Fruit fly (Drosophila melanogaster) whole organism, embryonic: ENCODE data around the gene Ykt6.

Source experiments
- Adf1 ChIP-seq: fragments of 200-800 bp; sonication (Bioruptor generic); IDR thresholded peaks from 2 replicates; pipeline ENCODE4 v1.3.6; 2022; ENCODE audit warnings: missing biosample characterization, missing genetic modification characterization
- CG10959 ChIP-seq: fragments of 200-800 bp; sonication (Bioruptor generic); IDR thresholded peaks from 2 replicates; pipeline ENCODE4 v1.3.6; 2022; ENCODE audit warnings: missing biosample characterization, missing genetic modification characterization
- CG11456 ChIP-seq: fragments of 200-800 bp; sonication (Bioruptor generic); IDR thresholded peaks from 3 replicates; pipeline ENCODE4 v1.3.6; 2022; ENCODE audit warnings: missing biosample characterization, missing genetic modification characterization
- CG1602 ChIP-seq: fragments of 200-800 bp; sonication (Bioruptor generic); optimal IDR thresholded peaks from 3 replicates; lab custom pipeline; 2016; ENCODE audit warnings: missing biosample characterization, missing genetic modification characterization
- CG17328 ChIP-seq: fragments of 200-800 bp; sonication (Bioruptor generic); IDR thresholded peaks from 2 replicates; pipeline ENCODE4 v1.3.6; 2022; ENCODE audit warnings: missing biosample characterization, missing genetic modification characterization
- CG17361 ChIP-seq: fragments of 200-800 bp; sonication (Bioruptor generic); IDR thresholded peaks from 3 replicates; pipeline ENCODE4 v1.3.6; 2022; ENCODE audit warnings: missing biosample characterization, missing genetic modification characterization
- CG31441 ChIP-seq: fragments of 200-800 bp; sonication (Bioruptor generic); IDR thresholded peaks from 2 replicates; pipeline ENCODE4 v1.3.6; 2022; ENCODE audit warnings: missing biosample characterization, missing genetic modification characterization
- CG3281 ChIP-seq: fragments of 200-800 bp; sonication (Bioruptor generic); optimal IDR thresholded peaks from 3 replicates; lab custom pipeline; 2017; ENCODE audit warnings: missing biosample characterization, mild to moderate bottlenecking, missing genetic modification characterization
- CG34376 ChIP-seq: fragments of 200-800 bp; sonication (Bioruptor generic); optimal IDR thresholded peaks from 2 replicates; lab custom pipeline; 2018; ENCODE audit warnings: missing biosample characterization, mild to moderate bottlenecking, missing genetic modification characterization
- CG34422 ChIP-seq: fragments of 200-800 bp; sonication (Bioruptor generic); IDR thresholded peaks from 3 replicates; pipeline ENCODE4 v1.3.6; 2022; ENCODE audit warnings: missing biosample characterization, missing genetic modification characterization
- CG3995 ChIP-seq: fragments of 200-800 bp; sonication (Bioruptor generic); optimal IDR thresholded peaks from 3 replicates; lab custom pipeline; 2016; ENCODE audit warnings: missing biosample characterization, missing genetic modification characterization
- CG42726 ChIP-seq: fragments of 200-800 bp; sonication (Bioruptor generic); IDR thresholded peaks from 2 replicates; pipeline ENCODE4 v1.3.6; 2022; ENCODE audit warnings: missing biosample characterization, missing genetic modification characterization; ENCODE audit not compliant: partially characterized antibody
- CG4404 ChIP-seq: fragments of 200-800 bp; sonication (Bioruptor generic); IDR thresholded peaks from 2 replicates; pipeline ENCODE4 v1.3.6; 2022; ENCODE audit warnings: missing biosample characterization, missing genetic modification characterization
- Camta ChIP-seq: fragments of 200-800 bp; sonication (Bioruptor generic); optimal IDR thresholded peaks from 2 replicates; lab custom pipeline; 2016; ENCODE audit warnings: missing biosample characterization, missing genetic modification characterization
- Dfd ChIP-seq, 2 experiments: fragments of >200 bp; optimal IDR thresholded peaks; 2 replicates each; lab custom pipeline; 2017; ENCODE audit warnings: missing biosample characterization in 2 of 2, missing genetic modification characterization in 2 of 2
- E2f1 ChIP-seq: fragments of 200-800 bp; sonication (Bioruptor generic); IDR thresholded peaks from 2 replicates; pipeline ENCODE4 v1.3.6; 2022; ENCODE audit warnings: missing biosample characterization, missing genetic modification characterization
- Elba2 ChIP-seq: fragments of 200-800 bp; sonication (Bioruptor generic); optimal IDR thresholded peaks from 3 replicates; lab custom pipeline; 2016; ENCODE audit warnings: missing biosample characterization, missing genetic modification characterization
- H15 ChIP-seq: fragments of 200-800 bp; sonication (Bioruptor generic); IDR thresholded peaks from 3 replicates; pipeline ENCODE4 v1.3.6; 2022; ENCODE audit warnings: missing biosample characterization, missing genetic modification characterization
- HLHmδ ChIP-seq: fragments of 200-800 bp; sonication (Bioruptor generic); optimal IDR thresholded peaks from 2 replicates; lab custom pipeline; 2018; ENCODE audit warnings: missing biosample characterization, mild to moderate bottlenecking, missing genetic modification characterization, moderate library complexity
- Hr3 ChIP-seq: fragments of 200-800 bp; sonication (Bioruptor generic); optimal IDR thresholded peaks from 3 replicates; lab custom pipeline; 2016; ENCODE audit warnings: missing biosample characterization, missing genetic modification characterization
- MBD-R2 ChIP-seq: fragments of 200-800 bp; sonication (Bioruptor generic); IDR thresholded peaks from 2 replicates; pipeline ENCODE4 v1.3.6; 2022; ENCODE audit warnings: missing biosample characterization, missing genetic modification characterization
- MTF-1 ChIP-seq: fragments of 200-800 bp; sonication (Bioruptor generic); optimal IDR thresholded peaks from 2 replicates; lab custom pipeline; 2018; ENCODE audit warnings: missing biosample characterization, mild to moderate bottlenecking, missing genetic modification characterization, borderline replicate concordance
- Meics ChIP-seq: fragments of 200-800 bp; sonication (Bioruptor generic); optimal IDR thresholded peaks from 2 replicates; lab custom pipeline; 2017; ENCODE audit warnings: missing biosample characterization, mild to moderate bottlenecking, missing genetic modification characterization
- Ravus ChIP-seq: fragments of 200-800 bp; sonication (Bioruptor generic); IDR thresholded peaks from 2 replicates; pipeline ENCODE4 v1.3.6; 2022; ENCODE audit warnings: missing biosample characterization, missing genetic modification characterization
- Stat92E ChIP-seq, 3 experiments: fragments of >200 bp in 2 of 3; fragments of 200-800 bp in 1 of 3; sonication (Bioruptor generic) in 1 of 3; optimal IDR thresholded peaks; 2 replicates each; lab custom pipeline; 2017 to 2019; ENCODE audit warnings: missing biosample characterization in 3 of 3, missing genetic modification characterization in 3 of 3, mild to moderate bottlenecking in 1 of 3, moderate library complexity in 1 of 3
- Vsx1 ChIP-seq: fragments of 200-800 bp; sonication (Bioruptor generic); optimal IDR thresholded peaks from 2 replicates; lab custom pipeline; 2017; ENCODE audit warnings: missing biosample characterization, mild to moderate bottlenecking, missing genetic modification characterization, missing genetic modification reagents
- al ChIP-seq: fragments of 200-800 bp; sonication (Bioruptor generic); IDR thresholded peaks from 2 replicates; pipeline ENCODE4 v1.3.6; 2022; ENCODE audit warnings: missing biosample characterization, missing genetic modification characterization
- az2 ChIP-seq: fragments of 200-800 bp; sonication (Bioruptor generic); optimal IDR thresholded peaks from 3 replicates; lab custom pipeline; 2016; ENCODE audit warnings: missing biosample characterization, missing genetic modification characterization
- bab2 ChIP-seq: fragments of 200-800 bp; sonication (Bioruptor generic); optimal IDR thresholded peaks from 2 replicates; lab custom pipeline; 2016; ENCODE audit warnings: missing biosample characterization, missing genetic modification characterization
- cas ChIP-seq: fragments of 200-800 bp; sonication (Bioruptor generic); IDR thresholded peaks from 2 replicates; pipeline ENCODE4 v1.3.6; 2022; ENCODE audit warnings: missing biosample characterization, missing genetic modification characterization
- corto ChIP-seq: fragments of 200-800 bp; sonication (Bioruptor generic); optimal IDR thresholded peaks from 2 replicates; lab custom pipeline; 2016; ENCODE audit warnings: missing biosample characterization, mild to moderate bottlenecking, missing genetic modification characterization, moderate library complexity
- dpn ChIP-seq, 2 experiments: fragments of 200-800 bp; sonication (Bioruptor generic); optimal IDR thresholded peaks; 3 replicates each; lab custom pipeline; 2016; ENCODE audit warnings: missing biosample characterization in 2 of 2, missing genetic modification characterization in 2 of 2
- dysf ChIP-seq: fragments of 200-800 bp; sonication (Bioruptor generic); IDR thresholded peaks from 3 replicates; pipeline ENCODE4 v1.3.6; 2022; ENCODE audit warnings: missing biosample characterization, missing genetic modification characterization
- ewg ChIP-seq: fragments of 200-800 bp; sonication (Bioruptor generic); optimal IDR thresholded peaks from 3 replicates; lab custom pipeline; 2017; ENCODE audit warnings: mild to moderate bottlenecking, missing biosample characterization, missing genetic modification reagents, missing genetic modification characterization
- fd102C ChIP-seq: fragments of 200-800 bp; sonication (Bioruptor generic); optimal IDR thresholded peaks from 2 replicates; lab custom pipeline; 2018; ENCODE audit warnings: missing biosample characterization, mild to moderate bottlenecking, missing genetic modification characterization, moderate library complexity
- fd96Cb ChIP-seq: fragments of 200-800 bp; sonication (Bioruptor generic); optimal IDR thresholded peaks from 2 replicates; lab custom pipeline; 2018; ENCODE audit warnings: missing biosample characterization, mild to moderate bottlenecking, missing genetic modification characterization, moderate library complexity
- gcm2 ChIP-seq: fragments of 200-800 bp; sonication (Bioruptor generic); optimal IDR thresholded peaks from 2 replicates; lab custom pipeline; 2016; ENCODE audit warnings: missing biosample characterization, missing genetic modification characterization
- inv ChIP-seq: fragments of 200-800 bp; sonication (Bioruptor generic); IDR thresholded peaks from 2 replicates; pipeline ENCODE4 v1.3.6; 2022; ENCODE audit warnings: missing biosample characterization, missing genetic modification characterization; ENCODE audit not compliant: partially characterized antibody
- nau ChIP-seq: fragments of 200-800 bp; sonication (Bioruptor generic); optimal IDR thresholded peaks from 3 replicates; lab custom pipeline; 2017; ENCODE audit warnings: missing biosample characterization, mild to moderate bottlenecking, missing genetic modification characterization, missing genetic modification reagents
- otp ChIP-seq: fragments of 200-800 bp; sonication (Bioruptor generic); IDR thresholded peaks from 3 replicates; pipeline ENCODE4, ENCODE4 v1.3.6; 2022; ENCODE audit warnings: missing biosample characterization, missing genetic modification characterization
- pb ChIP-seq: fragments of 200-800 bp; sonication (Bioruptor generic); optimal IDR thresholded peaks from 3 replicates; lab custom pipeline; 2016; ENCODE audit warnings: missing biosample characterization, missing genetic modification characterization
- prd ChIP-seq, 3 experiments: fragments of >200 bp in 2 of 3; fragments of 200-800 bp in 1 of 3; sonication (Bioruptor generic) in 1 of 3; optimal IDR thresholded peaks in 2 of 3; IDR thresholded peaks in 1 of 3; 2 replicates in 2 of 3; 3 replicates in 1 of 3; pipeline versions ENCODE4 v1.3.6 to Lab custom; 2017 to 2022; ENCODE audit warnings: missing biosample characterization in 1 of 3, missing genetic modification characterization in 1 of 3
- pum ChIP-seq: fragments of 200-800 bp; sonication (Bioruptor generic); optimal IDR thresholded peaks from 2 replicates; lab custom pipeline; 2016; ENCODE audit warnings: missing biosample characterization, missing genetic modification characterization
- sim ChIP-seq: fragments of 200-800 bp; sonication (Bioruptor generic); IDR thresholded peaks from 2 replicates; pipeline ENCODE4 v1.3.6; 2022; ENCODE audit warnings: missing biosample characterization, missing genetic modification characterization
- sob ChIP-seq: fragments of 200-800 bp; sonication (Bioruptor generic); IDR thresholded peaks from 2 replicates; pipeline ENCODE4 v1.3.6; 2022; ENCODE audit warnings: missing biosample characterization, missing genetic modification characterization
- sr ChIP-seq: fragments of 200-800 bp; sonication (Bioruptor generic); IDR thresholded peaks from 3 replicates; pipeline ENCODE4 v1.3.6; 2022; ENCODE audit warnings: missing biosample characterization, missing genetic modification characterization
- stc ChIP-seq: fragments of 200-800 bp; sonication (Bioruptor generic); IDR thresholded peaks from 2 replicates; pipeline ENCODE4 v1.3.6; 2022; ENCODE audit warnings: missing biosample characterization, missing genetic modification characterization
- tll ChIP-seq, 2 experiments: fragments of 200-800 bp in 1 of 2; fragments of >200 bp in 1 of 2; sonication (Bioruptor generic) in 1 of 2; optimal IDR thresholded peaks; 2 replicates each; lab custom pipeline; 2017 to 2019; ENCODE audit warnings: missing biosample characterization in 2 of 2, missing genetic modification characterization in 2 of 2, mild to moderate bottlenecking in 1 of 2, moderate library complexity in 1 of 2
- trem ChIP-seq: fragments of 200-800 bp; optimal IDR thresholded peaks from 3 replicates; lab custom pipeline; 2019; ENCODE audit warnings: missing biosample characterization, mild to moderate bottlenecking, missing genetic modification characterization, moderate library complexity
- twi ChIP-seq: fragments of 200-800 bp; optimal IDR thresholded peaks from 2 replicates; lab custom pipeline; 2019; ENCODE audit warnings: missing biosample characterization, mild to moderate bottlenecking, missing genetic modification characterization, moderate library complexity
- zfh2 ChIP-seq: fragments of 200-800 bp; sonication (Bioruptor generic); optimal IDR thresholded peaks from 2 replicates; lab custom pipeline; 2016; ENCODE audit warnings: missing biosample characterization, missing genetic modification characterization

The Ykt6 gene

DNA sequence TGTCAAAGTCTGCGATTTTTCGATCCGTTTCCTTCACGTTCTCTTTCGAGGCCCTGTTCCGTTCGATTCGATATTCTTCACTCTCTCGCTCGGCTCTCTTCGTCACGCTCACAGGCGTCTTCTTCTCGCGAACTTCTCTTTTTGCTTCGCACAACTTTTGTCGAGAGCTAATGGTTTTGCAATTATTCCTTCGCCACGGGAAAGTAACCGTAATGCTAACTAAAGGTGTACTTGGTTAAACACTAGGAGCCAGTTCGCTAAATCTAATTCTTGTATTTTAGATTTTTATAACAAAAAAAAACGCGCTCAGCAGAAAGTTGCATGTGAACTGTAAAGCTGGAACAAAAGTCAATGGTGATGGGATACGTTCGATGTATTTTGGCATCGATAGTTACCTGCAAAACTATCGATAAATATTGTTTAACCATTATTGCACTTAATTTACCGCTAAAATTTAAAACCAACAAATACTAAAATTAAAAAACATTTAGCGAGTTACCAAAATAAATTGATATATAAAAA, 10.9 kb downstream of the Ykt6 start, which contains the start of gene mahe (continued):
- TF ChIP-seq CG11456 (GFP tag; lab: Robert Waterston, UW) (no peak), cas (GFP tag; lab: Robert Waterston, UW) (no peak), Ravus (GFP tag; lab: Robert Waterston, UW) (no peak), Vsx1 (no peak), dysf (GFP tag; lab: Robert Waterston, UW) (no peak), trem (tag; lab: Kevin White, UChicago) (no peak), CG3995 (GFP tag; lab: Kevin White, UChicago) (no peak), CG1602 (no peak), al (GFP tag; lab: Robert Waterston, UW) (no peak), CG17328 (no peak), Meics (GFP tag; lab: Kevin White, UChicago) (no peak), MBD-R2 (GFP tag; lab: Robert Waterston, UW) (no peak), corto (no peak), CG3281 (GFP tag; lab: Kevin White, UChicago) (no peak), bab2 (GFP tag; lab: Kevin White, UChicago) (no peak), fd96Cb (tag; lab: Kevin White, UChicago) (no peak), CG34422 (GFP tag; lab: Robert Waterston, UW) (no peak), H15 (no peak), twi (no peak), Dfd (GFP tag; optimal IDR thresholded peaks at IDR 0.05; lab: Kevin White, UChicago) (no peak), tll (GFP tag; optimal IDR thresholded peaks at IDR 0.05; lab: Kevin White, UChicago) (peak in 1 of 2 experiments; percentile 67), prd (optimal IDR thresholded peaks at IDR 0.05; lab: Kevin White, UChicago) (no peak), prd (GFP tag; IDR thresholded peaks at IDR 0.05; lab: Robert Waterston, UW) (no peak), Hr3 (GFP tag; lab: Kevin White, UChicago) (no peak), nau (no peak), az2 (no peak), inv (GFP tag; lab: Robert Waterston, UW) (peak; percentile 74), MTF-1 (GFP tag; lab: Kevin White, UChicago) (no peak), CG10959 (GFP tag; lab: Robert Waterston, UW) (no peak), sim (GFP tag; lab: Robert Waterston, UW) (no peak), zfh2 (GFP tag; lab: Kevin White, UChicago) (no peak), gcm2 (no peak), Stat92E (GFP tag; optimal IDR thresholded peaks at IDR 0.05; lab: Kevin White, UChicago) (no peak), HLHmδ (no peak), sob (GFP tag; lab: Robert Waterston, UW) (no peak), dpn (GFP tag; optimal IDR thresholded peaks at IDR 0.05; lab: Kevin White, UChicago) (no peak), pum (no peak), stc (GFP tag; lab: Robert Waterston, UW) (0 out of 2 replicates have a peak, but pooled peaks have one; percentile 8), CG4404 (no peak), Camta (GFP tag; lab: Kevin White, UChicago) (no peak), Adf1 (GFP tag; lab: Robert Waterston, UW) (no peak), CG31441 (GFP tag; lab: Robert Waterston, UW) (no peak), pb (GFP tag; lab: Kevin White, UChicago) (no peak), fd102C (GFP tag; lab: Kevin White, UChicago) (no peak), E2f1 (GFP tag; lab: Robert Waterston, UW) (no peak), sr (no peak), otp (GFP tag; lab: Robert Waterston, UW) (no peak), CG42726 (GFP tag; lab: Robert Waterston, UW) (peak; percentile 75; the same call in 1 of the 2 replicates), Elba2 (GFP tag; lab: Kevin White, UChicago) (no peak), ewg (no peak), CG17361 (no peak), CG34376 (peak; percentile 37)
